Worm (Caenorhabditis elegans): ENCODE measurements around the gene unc-85.

DNA sequence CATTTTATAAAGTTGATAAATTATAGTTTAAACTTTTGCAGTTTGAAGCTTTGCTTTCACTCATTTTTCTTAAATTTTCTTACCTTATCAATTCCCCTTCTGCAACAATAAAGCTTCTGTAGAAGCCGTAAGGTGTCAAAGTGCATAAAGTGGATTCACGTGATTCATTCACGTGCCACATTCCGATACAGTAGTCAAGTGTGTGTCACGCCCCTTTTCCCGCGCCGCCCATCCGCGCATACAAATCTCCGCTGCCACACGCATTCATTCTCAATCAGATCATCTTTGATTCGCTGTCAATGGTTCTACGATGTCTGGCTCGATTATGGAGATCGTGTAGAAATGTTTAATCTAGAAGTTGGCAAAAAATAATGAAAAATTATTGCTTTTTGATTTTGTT lies 45.2 kb downstream of the unc-85 start:
- no peak for TF ChIP-seq tbx-37 (GFP tag; conservative IDR thresholded peaks at IDR 0.05)
- TF ChIP-seq hnd-1 (tag; optimal IDR thresholded peaks at IDR 0.05) = no peak
- TF ChIP-seq ets-7 (tag; optimal IDR thresholded peaks at IDR 0.05) = no peak
- no peak for TF ChIP-seq F13C5.2 (tag; optimal IDR thresholded peaks at IDR 0.05)
